Worm (Caenorhabditis elegans): ENCODE measurements around the gene C35C5.10.

ce11 chrX:11522058-11522757 lies 33.8 kb upstream of the C35C5.10 start, which contains the start of gene sdc-2:
- TF ChIP-seq tab-1 (GFP tag; IDR thresholded peaks at IDR 0.05) (no peak), klf-2 (GFP tag; conservative IDR thresholded peaks at IDR 0.05) (no peak)

Measured in whole organism, midembryonic.